Fruit fly (Drosophila melanogaster) whole organism, embryonic: Measurements from ENCODE around the gene CG5790.

Source experiments
- Aef1 ChIP-seq: fragments of 200-800 bp; sonication (Bioruptor generic); IDR thresholded peaks from 3 replicates; pipeline ENCODE4 v1.3.6; 2022; ENCODE audit warnings: missing biosample characterization, missing genetic modification characterization
- CG10366 ChIP-seq: fragments of 200-800 bp; sonication (Bioruptor generic); IDR thresholded peaks from 2 replicates; pipeline ENCODE4 v1.3.6; 2022; ENCODE audit warnings: missing biosample characterization, missing genetic modification characterization
- CG11504 ChIP-seq: fragments of 200-800 bp; sonication (Bioruptor generic); optimal IDR thresholded peaks from 3 replicates; lab custom pipeline; 2019; ENCODE audit warnings: missing biosample characterization, mild to moderate bottlenecking, missing genetic modification characterization, moderate library complexity
- CG11723 ChIP-seq: fragments of 200-800 bp; sonication (Bioruptor generic); optimal IDR thresholded peaks from 2 replicates; lab custom pipeline; 2017; ENCODE audit warnings: missing biosample characterization, mild to moderate bottlenecking, missing genetic modification characterization
- CG12391 ChIP-seq: fragments of 200-800 bp; sonication (Bioruptor generic); optimal IDR thresholded peaks from 3 replicates; lab custom pipeline; 2018; ENCODE audit warnings: missing biosample characterization, mild to moderate bottlenecking, missing genetic modification characterization, moderate library complexity
- CG12744 ChIP-seq: fragments of 200-800 bp; sonication (Bioruptor generic); optimal IDR thresholded peaks from 2 replicates; lab custom pipeline; 2016; ENCODE audit warnings: missing biosample characterization, missing genetic modification characterization
- CG14860 ChIP-seq: fragments of 200-800 bp; sonication (Bioruptor generic); IDR thresholded peaks from 3 replicates; pipeline ENCODE4 v1.3.6; 2022; ENCODE audit warnings: missing biosample characterization, missing genetic modification characterization; ENCODE audit not compliant: partially characterized antibody
- CG15479 ChIP-seq: fragments of 200-800 bp; sonication (Bioruptor generic); optimal IDR thresholded peaks from 3 replicates; lab custom pipeline; 2019; ENCODE audit warnings: missing biosample characterization, mild to moderate bottlenecking, missing genetic modification characterization, moderate library complexity
- CG15696 ChIP-seq: fragments of 200-800 bp; sonication (Bioruptor generic); optimal IDR thresholded peaks from 2 replicates; lab custom pipeline; 2019; ENCODE audit warnings: missing biosample characterization, mild to moderate bottlenecking, missing genetic modification characterization, moderate library complexity
- CG1647 ChIP-seq: fragments of 200-800 bp; sonication (Bioruptor generic); optimal IDR thresholded peaks from 3 replicates; lab custom pipeline; 2016; ENCODE audit warnings: missing biosample characterization, missing genetic modification characterization
- CG17186 ChIP-seq: fragments of 200-800 bp; sonication (Bioruptor generic); optimal IDR thresholded peaks from 3 replicates; lab custom pipeline; 2017; ENCODE audit warnings: missing biosample characterization, missing genetic modification reagents, missing genetic modification characterization
- CG17328 ChIP-seq: fragments of 200-800 bp; sonication (Bioruptor generic); IDR thresholded peaks from 2 replicates; pipeline ENCODE4 v1.3.6; 2022; ENCODE audit warnings: missing biosample characterization, missing genetic modification characterization
- CG17829 ChIP-seq: fragments of 200-800 bp; optimal IDR thresholded peaks from 2 replicates; lab custom pipeline; 2019; ENCODE audit warnings: missing biosample characterization, mild to moderate bottlenecking, missing genetic modification characterization, moderate library complexity
- CG3163 ChIP-seq: fragments of 200-800 bp; sonication (Bioruptor generic); optimal IDR thresholded peaks from 3 replicates; lab custom pipeline; 2016; ENCODE audit warnings: missing biosample characterization, missing genetic modification characterization
- CG32772 ChIP-seq: fragments of 200-800 bp; sonication (Bioruptor generic); IDR thresholded peaks from 2 replicates; pipeline ENCODE4 v1.3.6; 2022; ENCODE audit warnings: missing biosample characterization, missing genetic modification characterization
- CG34224 ChIP-seq: fragments of 200-800 bp; sonication (Bioruptor generic); IDR thresholded peaks from 3 replicates; pipeline ENCODE4 v1.3.6; 2022; ENCODE audit warnings: missing biosample characterization, missing genetic modification characterization; ENCODE audit not compliant: partially characterized antibody
- CG4730 ChIP-seq: fragments of 200-800 bp; sonication (Bioruptor generic); IDR thresholded peaks from 2 replicates; pipeline ENCODE4 v1.3.6; 2022; ENCODE audit warnings: missing biosample characterization, missing genetic modification characterization
- CG8944 ChIP-seq: fragments of 200-800 bp; sonication (Bioruptor generic); optimal IDR thresholded peaks from 3 replicates; lab custom pipeline; 2016; ENCODE audit warnings: missing biosample characterization, missing genetic modification characterization
- CG9215 ChIP-seq: fragments of 200-800 bp; sonication (Bioruptor generic); IDR thresholded peaks from 2 replicates; pipeline ENCODE4 v1.3.6; 2022; ENCODE audit warnings: missing biosample characterization, missing genetic modification characterization
- CG9932 ChIP-seq: fragments of 200-800 bp; sonication (Bioruptor generic); IDR thresholded peaks from 2 replicates; pipeline ENCODE4 v1.3.6; 2022; ENCODE audit warnings: missing biosample characterization, missing genetic modification characterization
- Chrac-16 ChIP-seq: fragments of 200-800 bp; sonication (Bioruptor generic); optimal IDR thresholded peaks from 3 replicates; lab custom pipeline; 2016; ENCODE audit warnings: missing biosample characterization, missing genetic modification characterization
- Doc3 ChIP-seq: fragments of 200-800 bp; sonication (Bioruptor generic); IDR thresholded peaks from 3 replicates; pipeline ENCODE4 v1.3.6; 2022; ENCODE audit warnings: missing biosample characterization, missing genetic modification characterization; ENCODE audit not compliant: partially characterized antibody
- Ets65A ChIP-seq: fragments of 200-800 bp; sonication (Bioruptor generic); peaks from one replicate; lab custom pipeline; 2016; ENCODE audit warnings: missing biosample characterization, missing genetic modification characterization
- Hsf ChIP-seq: fragments of 200-800 bp; sonication (Bioruptor generic); optimal IDR thresholded peaks from 3 replicates; lab custom pipeline; 2016; ENCODE audit warnings: missing biosample characterization, missing genetic modification characterization
- MESR4 ChIP-seq: fragments of 200-800 bp; sonication (Bioruptor generic); optimal IDR thresholded peaks from 2 replicates; lab custom pipeline; 2018; ENCODE audit warnings: missing biosample characterization, mild to moderate bottlenecking, missing genetic modification characterization, moderate library complexity
- Mrtf ChIP-seq: fragments of 200-800 bp; sonication (Bioruptor generic); IDR thresholded peaks from 3 replicates; pipeline ENCODE4 v1.3.6; 2022; ENCODE audit warnings: missing biosample characterization, missing genetic modification characterization
- Optix ChIP-seq: fragments of 200-800 bp; sonication (Bioruptor generic); IDR thresholded peaks from 3 replicates; pipeline ENCODE4 v1.3.6; 2022; ENCODE audit warnings: missing biosample characterization, missing genetic modification characterization
- Sox102F ChIP-seq: fragments of 200-800 bp; sonication (Bioruptor generic); optimal IDR thresholded peaks from 2 replicates; lab custom pipeline; 2018; ENCODE audit warnings: missing biosample characterization, mild to moderate bottlenecking, missing genetic modification characterization, moderate library complexity
- Spps ChIP-seq: fragments of 200-800 bp; sonication (Bioruptor generic); optimal IDR thresholded peaks from 2 replicates; lab custom pipeline; 2018; ENCODE audit warnings: missing biosample characterization, mild to moderate bottlenecking, missing genetic modification characterization
- YL-1 ChIP-seq: fragments of 200-800 bp; sonication (Bioruptor generic); optimal IDR thresholded peaks from 3 replicates; lab custom pipeline; 2017; ENCODE audit warnings: missing biosample characterization, mild to moderate bottlenecking, missing genetic modification characterization
- cg ChIP-seq: fragments of 200-800 bp; sonication (Bioruptor generic); optimal IDR thresholded peaks from 3 replicates; lab custom pipeline; 2019; ENCODE audit warnings: missing biosample characterization, mild to moderate bottlenecking, missing genetic modification characterization, moderate library complexity
- dan ChIP-seq: fragments of 200-800 bp; sonication (Bioruptor generic); IDR thresholded peaks from 2 replicates; pipeline ENCODE4 v1.3.6; 2022; ENCODE audit warnings: missing biosample characterization, missing genetic modification characterization
- disco-r ChIP-seq: fragments of 200-800 bp; sonication (Bioruptor generic); optimal IDR thresholded peaks from 2 replicates; lab custom pipeline; 2016; ENCODE audit warnings: missing biosample characterization, missing genetic modification characterization
- dmrt11E ChIP-seq: fragments of 200-800 bp; sonication (Bioruptor generic); optimal IDR thresholded peaks from 3 replicates; lab custom pipeline; 2018; ENCODE audit warnings: missing biosample characterization, mild to moderate bottlenecking, missing genetic modification characterization, moderate library complexity
- dmrt99B ChIP-seq: fragments of 200-800 bp; sonication (Bioruptor generic); optimal IDR thresholded peaks from 2 replicates; lab custom pipeline; 2018; ENCODE audit warnings: missing biosample characterization, mild to moderate bottlenecking, missing genetic modification characterization, moderate library complexity
- gem ChIP-seq: fragments of 200-800 bp; sonication (Bioruptor generic); optimal IDR thresholded peaks from 2 replicates; lab custom pipeline; 2019; ENCODE audit warnings: missing biosample characterization, mild to moderate bottlenecking, missing genetic modification characterization, moderate library complexity
- hb ChIP-seq: fragments of 200-800 bp; sonication (Bioruptor generic); IDR thresholded peaks from 3 replicates; pipeline ENCODE4 v1.3.6; 2022; ENCODE audit warnings: missing biosample characterization, missing genetic modification characterization; ENCODE audit not compliant: partially characterized antibody
- hth ChIP-seq: fragments of >200 bp; optimal IDR thresholded peaks from 2 replicates; lab custom pipeline; 2017; ENCODE audit warnings: inconsistent platforms
- lola ChIP-seq, 3 experiments: fragments of >200 bp in 2 of 3; fragments of 200-800 bp in 1 of 3; sonication (Bioruptor generic) in 1 of 3; optimal IDR thresholded peaks; 2 replicates each; lab custom pipeline; 2017 to 2019; ENCODE audit warnings: missing biosample characterization in 3 of 3, missing genetic modification characterization in 3 of 3, mild to moderate bottlenecking in 1 of 3, moderate library complexity in 1 of 3
- pfk ChIP-seq: fragments of 200-800 bp; sonication (Bioruptor generic); optimal IDR thresholded peaks from 2 replicates; lab custom pipeline; 2018; ENCODE audit warnings: missing biosample characterization, mild to moderate bottlenecking, missing genetic modification characterization, moderate library complexity
- psq ChIP-seq: fragments of 200-800 bp; sonication (Bioruptor generic); optimal IDR thresholded peaks from 2 replicates; lab custom pipeline; 2017; ENCODE audit warnings: missing biosample characterization, missing genetic modification characterization
- salm ChIP-seq: fragments of 200-800 bp; sonication (Bioruptor generic); optimal IDR thresholded peaks from 2 replicates; lab custom pipeline; 2018; ENCODE audit warnings: missing biosample characterization, mild to moderate bottlenecking, missing genetic modification characterization
- sd ChIP-seq: fragments of 200-800 bp; sonication (Bioruptor generic); optimal IDR thresholded peaks from 3 replicates; lab custom pipeline; 2018; ENCODE audit warnings: missing biosample characterization, mild to moderate bottlenecking, missing genetic modification characterization, moderate library complexity
- sisA ChIP-seq: fragments of 200-800 bp; sonication (Bioruptor generic); IDR thresholded peaks from 2 replicates; pipeline ENCODE4 v1.3.6; 2022; ENCODE audit warnings: missing biosample characterization, missing genetic modification characterization
- ssp ChIP-seq: fragments of 200-800 bp; sonication (Bioruptor generic); IDR thresholded peaks from 2 replicates; pipeline ENCODE4 v1.3.6; 2022; ENCODE audit warnings: missing biosample characterization, missing genetic modification characterization
- tin ChIP-seq: fragments of 200-800 bp; sonication (Bioruptor generic); optimal IDR thresholded peaks from 3 replicates; lab custom pipeline; 2016; ENCODE audit warnings: missing biosample characterization, missing genetic modification characterization

Gene CG5790

dm6 chr2L:18287171-18287570, 7.5 kb upstream of the CG5790 start (continued):
- TF ChIP-seq dmrt99B (tag; lab: Kevin White, UChicago): peak; percentile 24
- no peak for TF ChIP-seq Optix
- no peak for TF ChIP-seq CG4730 (GFP tag; lab: Robert Waterston, UW)
- TF ChIP-seq psq (GFP tag; lab: Kevin White, UChicago): no peak
- TF ChIP-seq CG17328 (GFP tag; lab: Robert Waterston, UW): 0 out of 2 replicates have a peak, but pooled peaks have one; percentile 17
- TF ChIP-seq CG9932: 0 out of 2 replicates have a peak, but pooled peaks have one; percentile 4
- peak; percentile 2 for TF ChIP-seq Sox102F (GFP tag; lab: Kevin White, UChicago)
- peak; percentile 12 for TF ChIP-seq CG15696

- no peak for TF ChIP-seq Aef1 (GFP tag; lab: Robert Waterston, UW)
- TF ChIP-seq Ets65A (GFP tag; lab: Kevin White, UChicago): no peak
- no peak for TF ChIP-seq Doc3 (GFP tag; lab: Robert Waterston, UW)
- TF ChIP-seq pfk: no peak
- TF ChIP-seq CG1647 (GFP tag; lab: Kevin White, UChicago): no peak
- no peak for TF ChIP-seq tin (GFP tag; lab: Kevin White, UChicago)
- TF ChIP-seq Mrtf (GFP tag; lab: Robert Waterston, UW): no peak
- TF ChIP-seq dan: no peak
- no peak for TF ChIP-seq Hsf (GFP tag; lab: Kevin White, UChicago)
- no peak for TF ChIP-seq Chrac-16 (GFP tag; lab: Kevin White, UChicago)
- no peak for TF ChIP-seq CG8944 (GFP tag; lab: Kevin White, UChicago)
- no peak for TF ChIP-seq CG17186 (GFP tag; lab: Kevin White, UChicago)
- TF ChIP-seq CG15479 (GFP tag; lab: Kevin White, UChicago): no peak
- no peak for TF ChIP-seq MESR4 (GFP tag; lab: Kevin White, UChicago)
- TF ChIP-seq CG32772: no peak
- TF ChIP-seq CG34224 (GFP tag; lab: Robert Waterston, UW): no peak
- TF ChIP-seq YL-1: no peak
- TF ChIP-seq sd (tag; lab: Kevin White, UChicago): no peak
- no peak for TF ChIP-seq CG12744 (GFP tag; lab: Kevin White, UChicago)
- TF ChIP-seq CG9215 (GFP tag; lab: Robert Waterston, UW): no peak
Measured at dm6 chr2L:18291362-18291761, 3.3 kb upstream of the CG5790 start, which contains the start of gene CG43362. Gene CG43362, minus strand, starts transcription at chr2L:18291462.

DNA sequence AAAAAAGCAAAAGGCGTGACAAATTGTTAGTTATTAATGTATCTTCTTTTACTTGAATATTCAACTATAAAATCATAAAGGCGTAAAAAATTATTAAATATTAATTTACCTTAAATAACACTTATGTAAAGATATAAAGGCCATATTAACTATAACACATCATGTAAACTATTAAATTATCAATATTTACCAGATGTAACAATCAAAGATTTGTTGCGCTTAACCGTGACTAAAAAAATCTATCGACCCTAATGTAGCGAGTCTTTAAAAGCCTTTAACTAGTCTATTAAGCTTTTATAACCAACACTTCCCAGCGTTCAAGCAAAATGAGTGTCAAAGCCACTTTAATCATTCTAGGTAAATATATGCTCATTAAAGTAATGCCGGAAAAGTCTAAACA, 2.4 kb upstream of the CG5790 start, which contains the start of gene Sfp36F:
Sfp36F (plus strand) TSS at position 301 of the 400 bp plus-strand sequence.
- no peak for TF ChIP-seq cg (GFP tag; lab: Kevin White, UChicago)
- no peak for TF ChIP-seq CG11723
- TF ChIP-seq, all 482 proteins: peak for 0

- TF ChIP-seq hth (no peak), disco-r (no peak), lola (GFP tag; optimal IDR thresholded peaks at IDR 0.05; lab: Kevin White, UChicago) (peak in 1 of 3 experiments; percentile 34), CG11504 (tag; lab: Kevin White, UChicago) (peak; percentile 1), sisA (GFP tag; lab: Robert Waterston, UW) (0 out of 2 replicates have a peak, but pooled peaks have one; percentile 18), gem (tag; lab: Kevin White, UChicago) (peak; percentile 46), CG10366 (GFP tag; lab: Robert Waterston, UW) (no peak), hb (GFP tag; lab: Robert Waterston, UW) (0 out of 3 replicates have a peak, but pooled peaks have one; percentile 28), CG3163 (no peak), ssp (GFP tag; lab: Robert Waterston, UW) (0 out of 2 replicates have a peak, but pooled peaks have one; percentile 5), CG14860 (GFP tag; lab: Robert Waterston, UW) (no peak), CG17328 (GFP tag; lab: Robert Waterston, UW) (0 out of 2 replicates have a peak, but pooled peaks have one; percentile 12), CG17829 (tag; lab: Kevin White, UChicago) (peak; percentile 15), dmrt11E (tag; lab: Kevin White, UChicago) (peak; percentile 60), Spps (no peak), salm (tag; lab: Kevin White, UChicago) (no peak), Hsf (GFP tag; lab: Kevin White, UChicago) (peak; percentile 2), CG12391 (tag; lab: Kevin White, UChicago) (peak; percentile 9)
Measured at dm6 chr2L:18298541-18298940, 3.9 kb downstream of the CG5790 start.
